Fruit fly (Drosophila melanogaster): ENCODE data around the gene CG13310.

Gene CG13310

DNA sequence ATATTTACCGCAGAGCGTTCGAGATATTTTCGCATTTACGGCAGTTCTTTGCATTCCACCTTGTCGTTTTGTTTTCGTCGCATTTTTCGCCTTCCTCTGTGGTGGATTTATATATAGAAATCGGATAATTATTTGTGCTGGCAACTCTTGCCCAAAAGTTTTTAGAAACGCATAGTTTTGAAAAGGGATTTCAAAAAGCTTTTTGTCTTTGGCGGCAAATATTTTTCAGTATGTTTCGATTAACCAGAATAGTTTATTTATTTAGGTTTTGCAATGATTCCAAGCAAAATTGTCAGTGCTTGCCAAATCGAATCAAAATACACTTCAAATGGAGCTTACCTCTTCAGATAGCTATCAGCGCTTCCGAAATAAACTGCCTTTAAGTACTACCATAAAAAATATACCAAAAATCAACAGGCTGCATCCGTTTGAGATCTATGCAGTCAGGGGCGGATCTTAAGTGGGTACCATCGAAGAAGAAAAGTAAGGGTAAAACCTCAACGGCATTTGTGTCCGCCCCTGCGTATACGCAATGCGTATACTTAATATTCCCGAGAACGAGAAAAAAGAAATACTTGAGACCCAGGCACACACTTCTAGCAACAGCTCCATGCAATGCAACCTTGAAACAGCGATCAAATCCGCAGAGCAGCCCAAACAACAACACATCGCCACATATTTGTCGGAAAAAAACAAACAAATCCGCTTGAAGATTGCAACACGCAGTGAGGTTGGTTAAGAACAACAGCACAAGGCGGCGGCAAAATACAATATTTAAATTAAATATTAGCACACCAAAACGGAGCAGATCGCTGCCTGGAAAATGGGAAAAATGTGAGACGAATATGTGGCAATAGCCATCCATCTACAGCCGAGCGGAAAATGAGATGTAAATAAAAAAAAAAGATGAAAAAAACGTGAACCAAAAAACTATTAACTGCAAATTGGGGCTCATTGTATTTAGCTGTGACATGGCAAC, 50.4 kb downstream of the CG13310 start, which contains the start of gene CG13306 (continued):
- TF ChIP-seq Hr51 (GFP tag; optimal IDR thresholded peaks at IDR 0.05) (peak in 1 of 2 experiments; percentile 15), CG6689 (GFP tag; IDR thresholded peaks at IDR 0.05) (0 out of 2 replicates have a peak, but pooled peaks have one; percentile 10), CG10543 (GFP tag; optimal IDR thresholded peaks at IDR 0.05) (peak; percentile 47), dysf (GFP tag; IDR thresholded peaks at IDR 0.05) (peak; percentile 40; the same call in 1 of the 3 replicates), Gug (GFP tag; IDR thresholded peaks at IDR 0.05) (0 out of 4 replicates have a peak, but pooled peaks have one; percentile 15), CG11247 (GFP tag; IDR thresholded peaks at IDR 0.05) (0 out of 2 replicates have a peak, but pooled peaks have one; percentile 6), CG17328 (GFP tag; IDR thresholded peaks at IDR 0.05) (no peak), slbo (GFP tag; IDR thresholded peaks at IDR 0.05) (peak; percentile 61), Rx (GFP tag; IDR thresholded peaks at IDR 0.05) (peak; percentile 34; the same call in 1 of the 2 replicates), prd (optimal IDR thresholded peaks at IDR 0.05) (no peak), prd (GFP tag; IDR thresholded peaks at IDR 0.05) (0 out of 3 replicates have a peak, but pooled peaks have one; percentile 32), CG2199 (GFP tag; IDR thresholded peaks at IDR 0.05) (0 out of 3 replicates have a peak, but pooled peaks have one; percentile 19), abd-A (tag; optimal IDR thresholded peaks at IDR 0.05) (peak; percentile 5), HmgZ (tag; optimal IDR thresholded peaks at IDR 0.05) (no peak), CG4328 (GFP tag; optimal IDR thresholded peaks at IDR 0.05) (peak; percentile 24), CG14965 (GFP tag; optimal IDR thresholded peaks at IDR 0.05; ENCODE audit: borderline replicate concordance) (no peak), vvl (GFP tag; IDR thresholded peaks at IDR 0.05) (peak; percentile 21; the same call in 1 of the 2 replicates), kah (GFP tag; optimal IDR thresholded peaks at IDR 0.05) (peak; percentile 24), zen2 (GFP tag; IDR thresholded peaks at IDR 0.05; ENCODE audit: partially characterized antibody) (no peak), so (GFP tag; IDR thresholded peaks at IDR 0.05) (peak; percentile 43; the same call in 1 of the 3 replicates), Aef1 (GFP tag; IDR thresholded peaks at IDR 0.05) (0 out of 3 replicates have a peak, but pooled peaks have one; percentile 28), Hand (GFP tag; optimal IDR thresholded peaks at IDR 0.05) (no peak), CG17802 (tag; optimal IDR thresholded peaks at IDR 0.05) (no peak), CG12769 (tag; optimal IDR thresholded peaks at IDR 0.05) (peak; percentile 42), H2.0 (GFP tag; IDR thresholded peaks at IDR 0.05) (peak; percentile 42; the same call in 1 of the 2 replicates), zfh1 (GFP tag; IDR thresholded peaks at IDR 0.05) (no peak), sob (GFP tag; IDR thresholded peaks at IDR 0.05) (peak; percentile 44; the same call in 1 of the 2 replicates), CG16813 (GFP tag; IDR thresholded peaks at IDR 0.05; ENCODE audit: partially characterized antibody) (0 out of 3 replicates have a peak, but pooled peaks have one; percentile 28), CG14441 (GFP tag; IDR thresholded peaks at IDR 0.05) (peak; percentile 48; the same call in 1 of the 2 replicates), CG33557 (GFP tag; optimal IDR thresholded peaks at IDR 0.05) (no peak), CG16863 (GFP tag; optimal IDR thresholded peaks at IDR 0.05) (no peak), sens (GFP tag) (peak; percentile 50), al (GFP tag; IDR thresholded peaks at IDR 0.05) (no peak), CG6654 (GFP tag; optimal IDR thresholded peaks at IDR 0.05) (no peak), Rfx (GFP tag; IDR thresholded peaks at IDR 0.05) (peak; percentile 18; the same call in 1 of the 2 replicates), jumu (GFP tag; optimal IDR thresholded peaks at IDR 0.05) (no peak), CG9817 (tag; optimal IDR thresholded peaks at IDR 0.05) (no peak), CG11456 (GFP tag; IDR thresholded peaks at IDR 0.05) (0 out of 3 replicates have a peak, but pooled peaks have one; percentile 18), salm (tag; optimal IDR thresholded peaks at IDR 0.05) (no peak), CG3847 (GFP tag; IDR thresholded peaks at IDR 0.05) (0 out of 2 replicates have a peak, but pooled peaks have one; percentile 12), ken (GFP tag; IDR thresholded peaks at IDR 0.05) (0 out of 3 replicates have a peak, but pooled peaks have one; percentile 33), row (GFP tag; IDR thresholded peaks at IDR 0.05) (peak; percentile 56), hkb (optimal IDR thresholded peaks at IDR 0.05) (no peak), hkb (GFP tag; IDR thresholded peaks at IDR 0.05) (peak; percentile 39; the same call in 1 of the 2 replicates), Ptx1 (GFP tag; IDR thresholded peaks at IDR 0.05) (0 out of 2 replicates have a peak, but pooled peaks have one; percentile 27), Mrtf (GFP tag; IDR thresholded peaks at IDR 0.05) (peak; percentile 54; the same call in 2 of the 3 replicates), CG3281 (GFP tag; optimal IDR thresholded peaks at IDR 0.05) (no peak), CG18764 (GFP tag; optimal IDR thresholded peaks at IDR 0.05) (no peak)

All from whole organism, embryonic.